Worm (Caenorhabditis elegans) whole organism, late embryonic: ENCODE measurements around the gene srg-3.

Experiments
- C08G9.2 ChIP-seq: sonication (generic microtip); optimal IDR thresholded peaks from 2 replicates; lab custom pipeline; 2016; ENCODE audit warnings: mild to moderate bottlenecking, missing genetic modification characterization, moderate library complexity, missing compliant biosample characterization
- F13H6.1 ChIP-seq: sonication (generic microtip); optimal IDR thresholded peaks from 2 replicates; lab custom pipeline; 2016; ENCODE audit warnings: missing genetic modification characterization, missing compliant biosample characterization
- K02D7.2 ChIP-seq: sonication (generic microtip); optimal IDR thresholded peaks from 2 replicates; lab custom pipeline; 2017; ENCODE audit warnings: mild to moderate bottlenecking, missing genetic modification characterization, missing compliant biosample characterization
- ahr-1 ChIP-seq: sonication (generic microtip); optimal IDR thresholded peaks from 2 replicates; lab custom pipeline; 2016; ENCODE audit warnings: missing genetic modification characterization, missing compliant biosample characterization
- ama-1 ChIP-seq: fragments of 150-350 bp; optimal IDR thresholded peaks from 2 replicates; lab custom pipeline; 2014
- ceh-14 ChIP-seq: sonication (generic microtip); optimal IDR thresholded peaks from 2 replicates; lab custom pipeline; 2016; ENCODE audit warnings: missing genotype, missing genetic modification characterization, missing compliant biosample characterization
- ceh-18 ChIP-seq: sonication (generic microtip); optimal IDR thresholded peaks from 2 replicates; lab custom pipeline; 2016; ENCODE audit warnings: missing genetic modification characterization, missing compliant biosample characterization
- ceh-19 ChIP-seq: fragments of 200-800 bp; sonication (Bioruptor generic); optimal IDR thresholded peaks from 2 replicates; lab custom pipeline; 2018; ENCODE audit warnings: mild to moderate bottlenecking, missing genetic modification characterization, missing compliant biosample characterization
- ceh-34 ChIP-seq: sonication (generic microtip); optimal IDR thresholded peaks from 2 replicates; lab custom pipeline; 2016; ENCODE audit warnings: mild to moderate bottlenecking, missing genetic modification characterization, missing compliant biosample characterization
- ceh-48 ChIP-seq: sonication (generic microtip); optimal IDR thresholded peaks from 2 replicates; lab custom pipeline; 2016; ENCODE audit warnings: missing genetic modification characterization, inconsistent platforms, missing compliant biosample characterization
- dmd-4 ChIP-seq: sonication (generic microtip); optimal IDR thresholded peaks from 2 replicates; lab custom pipeline; 2016; ENCODE audit warnings: borderline replicate concordance, missing genetic modification characterization, missing compliant biosample characterization
- dve-1 ChIP-seq: sonication (generic microtip); optimal IDR thresholded peaks from 2 replicates; lab custom pipeline; 2017; ENCODE audit warnings: antibody characterized with exemption, mild to moderate bottlenecking, missing genetic modification characterization, missing compliant biosample characterization
- fkh-10 ChIP-seq: fragments of 150-350 bp; optimal IDR thresholded peaks from 2 replicates; lab custom pipeline; 2014; ENCODE audit warnings: missing biosample characterization, missing genetic modification reagents, missing genetic modification characterization
- gmeb-2 ChIP-seq: sonication (generic microtip); optimal IDR thresholded peaks from 2 replicates; lab custom pipeline; 2016; ENCODE audit warnings: missing genetic modification characterization, inconsistent platforms, missing compliant biosample characterization
- hlh-15 ChIP-seq: sonication (generic microtip); optimal IDR thresholded peaks from 2 replicates; lab custom pipeline; 2016; ENCODE audit warnings: missing genetic modification characterization, missing compliant biosample characterization
- hlh-30 ChIP-seq: sonication (generic microtip); optimal IDR thresholded peaks from 2 replicates; lab custom pipeline; 2017; ENCODE audit warnings: antibody characterized with exemption, missing genetic modification characterization, missing compliant biosample characterization; ENCODE audit not compliant: insufficient read depth
- hlh-6 ChIP-seq: sonication (generic microtip); optimal IDR thresholded peaks from 2 replicates; lab custom pipeline; 2016; ENCODE audit warnings: missing genotype, missing genetic modification characterization, missing compliant biosample characterization
- lim-6 ChIP-seq: sonication (generic microtip); optimal IDR thresholded peaks from 2 replicates; lab custom pipeline; 2016; ENCODE audit warnings: missing genetic modification characterization, missing compliant biosample characterization
- madf-2 ChIP-seq: sonication (generic microtip); optimal IDR thresholded peaks from 2 replicates; lab custom pipeline; 2017; ENCODE audit warnings: missing genetic modification characterization, missing compliant biosample characterization
- mec-3 ChIP-seq: sonication (generic microtip); optimal IDR thresholded peaks from 2 replicates; lab custom pipeline; 2016; ENCODE audit warnings: borderline replicate concordance, missing genetic modification characterization, missing compliant biosample characterization
- nhr-11 ChIP-seq: fragments of 150-350 bp; optimal IDR thresholded peaks from 2 replicates; lab custom pipeline; 2014; ENCODE audit warnings: missing biosample characterization, missing genetic modification characterization
- nhr-232 ChIP-seq: sonication (generic microtip); optimal IDR thresholded peaks from 2 replicates; lab custom pipeline; 2016; ENCODE audit warnings: missing genetic modification characterization, missing compliant biosample characterization
- npax-4 ChIP-seq: sonication (generic microtip); optimal IDR thresholded peaks from 2 replicates; lab custom pipeline; 2016; ENCODE audit warnings: missing genetic modification characterization, missing compliant biosample characterization
- pag-3 ChIP-seq: sonication (generic microtip); optimal IDR thresholded peaks from 2 replicates; lab custom pipeline; 2016; ENCODE audit warnings: missing compliant biosample characterization, missing genetic modification characterization, borderline replicate concordance
- pha-4 ChIP-seq: fragments of 150-350 bp; optimal IDR thresholded peaks from 2 replicates; lab custom pipeline; 2018; ENCODE audit warnings: missing biosample characterization, missing genetic modification reagents, missing genetic modification characterization
- pros-1 ChIP-seq: fragments of 150-350 bp; optimal IDR thresholded peaks from 2 replicates; lab custom pipeline; 2014; ENCODE audit warnings: missing biosample characterization, missing genetic modification reagents, missing genetic modification characterization
- ref-2 ChIP-seq: sonication (generic microtip); optimal IDR thresholded peaks from 2 replicates; lab custom pipeline; 2016; ENCODE audit warnings: missing genetic modification characterization, missing compliant biosample characterization
- sdc-2 ChIP-seq: sonication (generic microtip); optimal IDR thresholded peaks from 2 replicates; lab custom pipeline; 2016; ENCODE audit warnings: missing genotype, missing genetic modification characterization, missing compliant biosample characterization
- ttx-3 ChIP-seq: sonication (generic microtip); optimal IDR thresholded peaks from 2 replicates; lab custom pipeline; 2016; ENCODE audit warnings: missing genetic modification reagents, missing genetic modification characterization, missing compliant biosample characterization
- unc-3 ChIP-seq, 2 experiments: fragments of 200-800 bp in 1 of 2; sonication (Bioruptor generic) in 1 of 2; sonication (generic microtip) in 1 of 2; conservative IDR thresholded peaks in 1 of 2; optimal IDR thresholded peaks in 1 of 2; 2 replicates each; pipeline versions ENCODE4 v1.3.6 to Lab custom; 2016 to 2022; ENCODE audit warnings: missing compliant biosample characterization in 2 of 2, missing genetic modification characterization in 2 of 2, missing genetic modification reagents in 1 of 2
- unc-42 ChIP-seq: sonication (generic microtip); optimal IDR thresholded peaks from 2 replicates; lab custom pipeline; 2016; ENCODE audit warnings: missing genotype, missing genetic modification characterization, missing compliant biosample characterization
- unc-55 ChIP-seq: sonication (generic microtip); optimal IDR thresholded peaks from 2 replicates; lab custom pipeline; 2017; ENCODE audit warnings: missing biosample characterization, missing genetic modification reagents, missing genetic modification characterization
- unc-86 ChIP-seq: sonication (generic microtip); optimal IDR thresholded peaks from 2 replicates; lab custom pipeline; 2016; ENCODE audit warnings: missing genetic modification characterization, missing compliant biosample characterization
- zip-5 ChIP-seq: sonication (generic microtip); optimal IDR thresholded peaks from 2 replicates; lab custom pipeline; 2016; ENCODE audit warnings: missing genetic modification characterization, missing compliant biosample characterization

The srg-3 gene

DNA sequence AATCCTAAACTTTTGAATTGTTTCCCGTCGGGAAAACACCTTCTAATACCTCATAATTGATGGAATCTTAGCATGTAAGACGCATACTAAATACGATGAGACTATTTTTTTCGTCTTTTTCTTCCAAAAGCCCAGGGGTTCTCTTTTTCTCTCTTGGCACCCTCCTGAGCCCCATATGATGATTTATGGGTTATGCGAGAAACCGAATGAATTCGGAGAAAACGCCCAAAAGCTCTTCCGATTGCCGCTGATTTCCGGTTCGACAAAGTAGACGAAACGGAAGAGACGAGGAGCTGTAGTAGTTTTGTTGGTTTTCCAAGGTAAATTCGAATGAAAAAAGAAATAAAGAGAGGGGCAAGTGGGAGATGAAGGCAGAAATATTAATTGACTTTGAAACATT lies 41.3 kb upstream of the srg-3 start:
- no peak for TF ChIP-seq unc-55 (GFP tag; lab: Kevin White, UChicago)
- TF ChIP-seq pha-4 (tag; lab: Kevin White, UChicago) = no peak
- no peak for TF ChIP-seq sdc-2 (tag; lab: Kevin White, UChicago)
- TF ChIP-seq dve-1 (tag; lab: Kevin White, UChicago) = no peak
- no peak for TF ChIP-seq ref-2
- TF ChIP-seq unc-86 = no peak
- TF ChIP-seq nhr-232 (tag; lab: Kevin White, UChicago) = no peak
- no peak for TF ChIP-seq K02D7.2 (tag; lab: Kevin White, UChicago)
- no peak for TF ChIP-seq ceh-14
- no peak for TF ChIP-seq dmd-4 (tag; lab: Kevin White, UChicago)
- no peak for TF ChIP-seq ceh-18 (tag; lab: Kevin White, UChicago)
- no peak for TF ChIP-seq npax-4 (tag; lab: Kevin White, UChicago)
- no peak for TF ChIP-seq hlh-15 (tag; lab: Kevin White, UChicago)
- no peak for TF ChIP-seq ama-1 (lab: Kevin White, UChicago)
- no peak for TF ChIP-seq unc-3 (GFP tag; conservative IDR thresholded peaks at IDR 0.05; lab: Robert Waterston, UW)
- TF ChIP-seq unc-3 (tag; optimal IDR thresholded peaks at IDR 0.05; lab: Kevin White, UChicago) = no peak
- no peak for TF ChIP-seq ceh-48 (tag; lab: Kevin White, UChicago)

DNA sequence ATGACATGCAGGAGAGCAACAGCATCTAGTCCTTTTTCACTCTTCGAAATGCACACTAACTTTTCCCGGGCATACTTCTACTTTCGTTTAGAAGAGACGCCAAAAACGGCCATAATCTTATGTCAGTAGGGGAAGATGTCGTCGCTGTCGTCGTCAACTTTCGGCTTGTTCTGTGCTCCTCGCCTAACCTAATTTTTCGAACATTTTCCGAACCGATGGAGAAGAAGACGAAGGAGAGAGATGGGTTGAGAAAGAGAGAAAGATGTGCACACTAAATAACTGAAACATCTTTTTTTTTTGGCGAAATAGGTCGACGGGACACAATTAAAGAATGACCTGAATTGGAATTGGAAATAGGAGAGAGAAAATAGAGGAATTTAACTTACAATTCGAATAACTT lies 40.2 kb upstream of the srg-3 start:
- TF ChIP-seq unc-55 (GFP tag; lab: Kevin White, UChicago) = no peak
- no peak for TF ChIP-seq dmd-4 (tag; lab: Kevin White, UChicago)
- no peak for TF ChIP-seq mec-3 (tag; lab: Kevin White, UChicago)
- peak; percentile 90 for TF ChIP-seq unc-42
- no peak for TF ChIP-seq ahr-1
- no peak for TF ChIP-seq pros-1 (tag; lab: Kevin White, UChicago)
- no peak for TF ChIP-seq dve-1 (tag; lab: Kevin White, UChicago)
- TF ChIP-seq ama-1 (lab: Kevin White, UChicago) = no peak
- TF ChIP-seq madf-2 (tag; lab: Kevin White, UChicago) = no peak

- TF ChIP-seq C08G9.2 (tag; lab: Kevin White, UChicago) (no peak), nhr-11 (no peak), ttx-3 (no peak), unc-42 (no peak), ceh-19 (GFP tag; lab: Kevin White, UChicago) (no peak), dve-1 (tag; lab: Kevin White, UChicago) (no peak), zip-5 (no peak), madf-2 (tag; lab: Kevin White, UChicago) (no peak), hlh-6 (tag; lab: Kevin White, UChicago) (no peak), fkh-10 (GFP tag; lab: Kevin White, UChicago) (no peak)
These were observed 38.9 kb upstream of the srg-3 start, which contains the start of gene gar-2 for ce11 chrIII:6309066-6309465. gar-2 (plus strand) TSS chrIII:6309366.

- peak; percentile 56 for TF ChIP-seq unc-42
- no peak for TF ChIP-seq lim-6 (tag; lab: Kevin White, UChicago)
These were observed 37.7 kb upstream of the srg-3 start for ce11 chrIII:6307832-6308231.

- TF ChIP-seq hlh-30 (no peak), F13H6.1 (tag; lab: Kevin White, UChicago) (no peak), gmeb-2 (tag; lab: Kevin White, UChicago) (no peak), pag-3 (tag; lab: Kevin White, UChicago) (no peak), ceh-34 (tag; lab: Kevin White, UChicago) (no peak)
These were observed 33.6 kb upstream of the srg-3 start for ce11 chrIII:6303787-6304186.
